Worm (Caenorhabditis elegans) whole organism, L4 larva: ENCODE measurements around the gene rabr-4.
A peak's percentile ranks its signal among the peaks of the same experiment; 100 is the strongest.

Source experiments
- ZK546.5 ChIP-seq, 2 experiments: sonication (generic microtip); optimal IDR thresholded peaks; 2 replicates each; lab custom pipeline; 2017; ENCODE audit warnings: missing biosample characterization in 2 of 2, missing genetic modification characterization in 2 of 2
- aha-1 ChIP-seq: fragments of 150-350 bp; peaks from one replicate; lab custom pipeline; 2014; ENCODE audit warnings: missing biosample characterization, missing genetic modification characterization
- ceh-44 ChIP-seq: fragments of 200-800 bp; sonication (Bioruptor generic); IDR thresholded peaks from 2 replicates; pipeline ENCODE4 v1.3.6; 2022; ENCODE audit warnings: missing genetic modification reagents, missing genetic modification characterization, missing compliant biosample characterization
- ces-1 ChIP-seq: fragments of 150-350 bp; sonication (generic microtip); optimal IDR thresholded peaks from 4 replicates; lab custom pipeline; 2014; ENCODE audit warnings: missing biosample characterization, missing genetic modification reagents, missing genetic modification characterization
- daf-16 ChIP-seq, 3 experiments: sonication (generic microtip); optimal IDR thresholded peaks; 2 replicates each; lab custom pipeline; 2016 to 2017; ENCODE audit warnings: missing genetic modification characterization in 3 of 3, missing genetic modification reagents in 3 of 3, mild to moderate bottlenecking in 2 of 3, missing compliant biosample characterization in 2 of 3, missing biosample characterization in 1 of 3, moderate library complexity in 1 of 3
- dmd-6 ChIP-seq: fragments of 200-800 bp; sonication (Bioruptor generic); IDR thresholded peaks from 2 replicates; pipeline ENCODE4 v1.3.6; 2022; ENCODE audit warnings: missing genetic modification reagents, missing genetic modification characterization, missing compliant biosample characterization
- dmd-9 ChIP-seq: fragments of 200-800 bp; sonication (Bioruptor generic); IDR thresholded peaks from 2 replicates; pipeline ENCODE4 v1.3.6; 2022; ENCODE audit warnings: missing genetic modification reagents, missing genetic modification characterization, missing compliant biosample characterization
- egl-27 ChIP-seq: sonication (generic microtip); optimal IDR thresholded peaks from 3 replicates; lab custom pipeline; 2017; ENCODE audit warnings: missing biosample characterization, missing genetic modification reagents, missing genetic modification characterization
- hif-1 ChIP-seq, 2 experiments: sonication (generic microtip); optimal IDR thresholded peaks; 2 replicates each; lab custom pipeline; 2016 to 2017; ENCODE audit warnings: missing compliant biosample characterization in 2 of 2, missing genetic modification characterization in 2 of 2, missing genetic modification reagents in 2 of 2, missing genotype in 2 of 2, mild to moderate bottlenecking in 1 of 2
- hlh-11 ChIP-seq: fragments of 200-800 bp; sonication (Bioruptor generic); optimal IDR thresholded peaks from 2 replicates; lab custom pipeline; 2018; ENCODE audit warnings: mild to moderate bottlenecking, missing genetic modification characterization, missing compliant biosample characterization
- hlh-30 ChIP-seq: sonication (generic microtip); optimal IDR thresholded peaks from 2 replicates; lab custom pipeline; 2017; ENCODE audit warnings: antibody characterized with exemption, mild to moderate bottlenecking, missing genetic modification characterization, missing compliant biosample characterization; ENCODE audit not compliant: insufficient read depth
- jun-1 ChIP-seq: fragments of 150-350 bp; optimal IDR thresholded peaks from 2 replicates; lab custom pipeline; 2014; ENCODE audit warnings: missing biosample characterization, missing genetic modification reagents, missing genetic modification characterization
- lin-15B ChIP-seq: fragments of 150-350 bp; sonication (generic microtip); optimal IDR thresholded peaks from 3 replicates; lab custom pipeline; 2014; ENCODE audit warnings: missing biosample characterization, missing genetic modification characterization
- madf-5 ChIP-seq, 2 experiments: fragments of 200-800 bp; sonication (Bioruptor generic); IDR thresholded peaks; 2 replicates each; pipeline ENCODE4 v1.3.6; 2022; ENCODE audit warnings: missing compliant biosample characterization in 2 of 2, missing genetic modification characterization in 2 of 2
- mdl-1 ChIP-seq, 2 experiments: fragments of 150-350 bp in 1 of 2; sonication (generic microtip) in 1 of 2; optimal IDR thresholded peaks; 2 replicates each; lab custom pipeline; 2014 to 2017; ENCODE audit warnings: missing biosample characterization in 2 of 2, missing genetic modification characterization in 2 of 2
- mxl-2 ChIP-seq: fragments of 200-800 bp; sonication (Bioruptor generic); conservative IDR thresholded peaks from 2 replicates; pipeline ENCODE4 v1.3.6; 2022; ENCODE audit warnings: missing genetic modification reagents, missing genetic modification characterization, missing compliant biosample characterization
- nhr-28 ChIP-seq: fragments of 150-350 bp; optimal IDR thresholded peaks from 2 replicates; lab custom pipeline; 2014; ENCODE audit warnings: missing biosample characterization, missing genetic modification characterization
- nhr-41 ChIP-seq: fragments of 200-800 bp; sonication (Bioruptor generic); IDR thresholded peaks from 2 replicates; pipeline ENCODE4 v1.3.6; 2022; ENCODE audit warnings: missing genetic modification reagents, missing genetic modification characterization, missing compliant biosample characterization
- nhr-42 ChIP-seq: fragments of 200-800 bp; sonication (Bioruptor generic); IDR thresholded peaks from 2 replicates; pipeline ENCODE4 v1.3.6; 2022; ENCODE audit warnings: missing genetic modification characterization, missing compliant biosample characterization
- nhr-48 ChIP-seq: sonication (generic microtip); optimal IDR thresholded peaks from 2 replicates; lab custom pipeline; 2016; ENCODE audit warnings: mild to moderate bottlenecking, missing genetic modification characterization, missing compliant biosample characterization
- nhr-6 ChIP-seq: fragments of 150-350 bp; optimal IDR thresholded peaks from 2 replicates; lab custom pipeline; 2014; ENCODE audit warnings: missing biosample characterization, missing genetic modification characterization
- nhr-77 ChIP-seq: fragments of 150-350 bp; optimal IDR thresholded peaks from 2 replicates; lab custom pipeline; 2014; ENCODE audit warnings: missing biosample characterization, missing genetic modification characterization
- php-3 ChIP-seq: fragments of 200-800 bp; sonication (Bioruptor generic); IDR thresholded peaks from 2 replicates; pipeline ENCODE4 v1.3.6; 2022; ENCODE audit warnings: missing genetic modification reagents, missing genetic modification characterization, missing compliant biosample characterization
- pqm-1 ChIP-seq: sonication (generic microtip); optimal IDR thresholded peaks from 2 replicates; lab custom pipeline; 2017; ENCODE audit warnings: missing biosample characterization, missing genetic modification characterization
- sdz-12 ChIP-seq: fragments of 200-800 bp; sonication (Bioruptor generic); optimal IDR thresholded peaks from 2 replicates; lab custom pipeline; 2018; ENCODE audit warnings: mild to moderate bottlenecking, missing genetic modification characterization, missing compliant biosample characterization
- spr-3 ChIP-seq: fragments of 200-800 bp; sonication (Bioruptor generic); optimal IDR thresholded peaks from 2 replicates; lab custom pipeline; 2018; ENCODE audit warnings: mild to moderate bottlenecking, missing genetic modification characterization, missing compliant biosample characterization
- tra-1 ChIP-seq: fragments of 200-800 bp; sonication (Bioruptor generic); IDR thresholded peaks from 2 replicates; pipeline ENCODE4 v1.3.6; 2022; ENCODE audit warnings: missing genetic modification reagents, missing genetic modification characterization, missing compliant biosample characterization
- unc-62 ChIP-seq, 3 experiments: fragments of 150-350 bp in 1 of 3; sonication (generic microtip); optimal IDR thresholded peaks in 2 of 3; peaks in 1 of 3; 1 replicate in 1 of 3; 2 replicates in 2 of 3; lab custom pipeline; 2014 to 2017; ENCODE audit warnings: missing biosample characterization in 3 of 3, missing genetic modification characterization in 3 of 3, missing genetic modification reagents in 3 of 3, missing genotype in 1 of 3
- zag-1 ChIP-seq: fragments of 150-350 bp; optimal IDR thresholded peaks from 2 replicates; lab custom pipeline; 2014; ENCODE audit warnings: missing biosample characterization, missing genetic modification characterization

Gene rabr-4

ce11 chrV:16213323-16213722 is 18.6 kb downstream of the rabr-4 start:
- no peak for TF ChIP-seq jun-1 (tag; lab: Kevin White, UChicago)
- peak; percentile 65 for TF ChIP-seq hlh-11
- TF ChIP-seq nhr-77: no peak
- peak; percentile 89 for TF ChIP-seq nhr-48 (tag; lab: Kevin White, UChicago)
- peak; percentile 90 for TF ChIP-seq dmd-6 (GFP tag; lab: Robert Waterston, UW)
- TF ChIP-seq spr-3: no peak
- no peak for TF ChIP-seq aha-1
- TF ChIP-seq ZK546.5 (tag; optimal IDR thresholded peaks at IDR 0.05; lab: Kevin White, UChicago): no peak
- TF ChIP-seq unc-62 (GFP tag; optimal IDR thresholded peaks at IDR 0.05 in 1 of 2; lab: Kevin White, UChicago): peak in 1 of 2 experiments; percentile 82
- TF ChIP-seq unc-62 (tag; optimal IDR thresholded peaks at IDR 0.05; lab: Kevin White, UChicago): no peak
- TF ChIP-seq ces-1 (GFP tag; lab: Kevin White, UChicago): no peak
- no peak for TF ChIP-seq hif-1 (tag; optimal IDR thresholded peaks at IDR 0.05; lab: Kevin White, UChicago)
- peak in 1 of 2 experiments; percentile 63 for TF ChIP-seq mdl-1 (tag; optimal IDR thresholded peaks at IDR 0.05; lab: Kevin White, UChicago)
- TF ChIP-seq egl-27: no peak
- TF ChIP-seq nhr-28: peak; percentile 70
- no peak for TF ChIP-seq daf-16 (GFP tag; optimal IDR thresholded peaks at IDR 0.05; lab: Kevin White, UChicago)
- TF ChIP-seq daf-16 (tag; optimal IDR thresholded peaks at IDR 0.05; lab: Kevin White, UChicago): no peak
- TF ChIP-seq sdz-12 (GFP tag; lab: Kevin White, UChicago): no peak
- peak; percentile 41 for TF ChIP-seq hlh-30 (tag; lab: Kevin White, UChicago)
- 0 out of 2 replicates have a peak, but pooled peaks have one; percentile 29 for TF ChIP-seq tra-1 (GFP tag; lab: Robert Waterston, UW)

ce11 chrV:16214505-16214904 is 19.8 kb downstream of the rabr-4 start, which contains the start of gene F11A5.9:
F11A5.9 (plus strand) TSS chrV:16214890.
- TF ChIP-seq mdl-1 (tag; optimal IDR thresholded peaks at IDR 0.05; lab: Kevin White, UChicago) (peak in 1 of 2 experiments; percentile 5), nhr-28 (peak; percentile 24), lin-15B (tag; lab: Kevin White, UChicago) (no peak), dmd-6 (GFP tag; lab: Robert Waterston, UW) (no peak), unc-62 (GFP tag; optimal IDR thresholded peaks at IDR 0.05 in 1 of 2; lab: Kevin White, UChicago) (peak in 1 of 2 experiments; percentile 69), unc-62 (tag; optimal IDR thresholded peaks at IDR 0.05; lab: Kevin White, UChicago) (no peak)

ce11 chrV:16218522-16218921 is 23.8 kb downstream of the rabr-4 start, which contains the start of gene F11A5.15:
F11A5.15 (minus strand) TSS chrV:16218622.
- TF ChIP-seq sdz-12 (GFP tag; lab: Kevin White, UChicago) (no peak), ces-1 (GFP tag; lab: Kevin White, UChicago) (no peak), unc-62 (GFP tag; optimal IDR thresholded peaks at IDR 0.05 in 1 of 2; lab: Kevin White, UChicago) (peak in 1 of 2 experiments; percentile 67), unc-62 (tag; optimal IDR thresholded peaks at IDR 0.05; lab: Kevin White, UChicago) (no peak), ceh-44 (no peak), jun-1 (tag; lab: Kevin White, UChicago) (no peak), php-3 (GFP tag; lab: Robert Waterston, UW) (no peak), mxl-2 (GFP tag; lab: Robert Waterston, UW) (no peak), nhr-41 (GFP tag; lab: Robert Waterston, UW) (no peak), aha-1 (peak; percentile 87)

- TF ChIP-seq dmd-6 (GFP tag; lab: Robert Waterston, UW): peak; percentile 43; the same call in 1 of the 2 replicates
- no peak for TF ChIP-seq dmd-9 (GFP tag; lab: Robert Waterston, UW)
- TF ChIP-seq pqm-1: peak; percentile 56
- TF ChIP-seq nhr-6 (tag; lab: Kevin White, UChicago): no peak
- TF ChIP-seq zag-1 (tag; lab: Kevin White, UChicago): no peak
- TF ChIP-seq nhr-42: no peak
- no peak for TF ChIP-seq madf-5 (GFP tag; IDR thresholded peaks at IDR 0.05; lab: Robert Waterston, UW)
- peak; percentile 30 for TF ChIP-seq nhr-28
- TF ChIP-seq, all 104 proteins: peak for 3
Measured at ce11 chrV:16218972-16219757, 24.4 kb downstream of the rabr-4 start, which contains the start of gene glc-1. glc-1 (plus strand) TSS chrV:16219634.
